Fruit fly (Drosophila melanogaster) whole organism, wandering third instar larva: ENCODE data around the gene CG15035.

ENCODE experiments used
- Abd-B ChIP-seq: fragments of >200 bp; optimal IDR thresholded peaks from 2 replicates; lab custom pipeline; 2017; ENCODE audit warnings: missing biosample characterization, missing genetic modification characterization
- CG32264 ChIP-seq: fragments of 200-800 bp; sonication (Bioruptor generic); optimal IDR thresholded peaks from 2 replicates; lab custom pipeline; 2016; ENCODE audit warnings: missing biosample characterization, missing genetic modification characterization
- CG9705 ChIP-seq: fragments of 200-800 bp; sonication (Bioruptor generic); optimal IDR thresholded peaks from 2 replicates; lab custom pipeline; 2018; ENCODE audit warnings: missing biosample characterization, mild to moderate bottlenecking, missing genetic modification characterization
- CrebA ChIP-seq: fragments of 200-800 bp; sonication (Bioruptor generic); optimal IDR thresholded peaks from 2 replicates; lab custom pipeline; 2016; ENCODE audit warnings: missing biosample characterization, mild to moderate bottlenecking, missing genetic modification characterization, borderline replicate concordance
- GATAd ChIP-seq: sonication (Bioruptor generic); optimal IDR thresholded peaks from 2 replicates; lab custom pipeline; 2016; ENCODE audit warnings: missing biosample characterization, missing genetic modification characterization
- HLH106 ChIP-seq: fragments of 200-800 bp; optimal IDR thresholded peaks from 3 replicates; lab custom pipeline; 2019; ENCODE audit warnings: missing biosample characterization, mild to moderate bottlenecking, missing genetic modification characterization, moderate library complexity
- Hnf4 ChIP-seq: fragments of 200-800 bp; sonication (Bioruptor generic); optimal IDR thresholded peaks from 2 replicates; lab custom pipeline; 2016; ENCODE audit warnings: missing biosample characterization, mild to moderate bottlenecking, missing genetic modification characterization
- Hr78 ChIP-seq: fragments of >200 bp; optimal IDR thresholded peaks from 2 replicates; lab custom pipeline; 2017; ENCODE audit warnings: missing biosample characterization, missing genetic modification characterization
- Hr83 ChIP-seq: fragments of 200-300 bp; sonication (Bioruptor generic); optimal IDR thresholded peaks from 2 replicates; lab custom pipeline; 2016; ENCODE audit warnings: missing biosample characterization, mild to moderate bottlenecking, missing genetic modification characterization, moderate library complexity; ENCODE audit not compliant: poor library complexity, severe bottlenecking
- Jra ChIP-seq: sonication (Bioruptor generic); optimal IDR thresholded peaks from 2 replicates; lab custom pipeline; 2016; ENCODE audit warnings: missing biosample characterization, missing genetic modification characterization
- Mio ChIP-seq: sonication (Bioruptor generic); optimal IDR thresholded peaks from 2 replicates; lab custom pipeline; 2016; ENCODE audit warnings: missing biosample characterization, missing genetic modification characterization
- Myc ChIP-seq: fragments of >200 bp; optimal IDR thresholded peaks from 2 replicates; lab custom pipeline; 2017
- OdsH ChIP-seq: fragments of 200-800 bp; sonication (Bioruptor generic); optimal IDR thresholded peaks from 2 replicates; lab custom pipeline; 2016; ENCODE audit warnings: missing biosample characterization, mild to moderate bottlenecking, missing genetic modification characterization
- Rel ChIP-seq, 2 experiments: fragments of 200-800 bp; sonication (Bioruptor generic) in 1 of 2; optimal IDR thresholded peaks; 2 replicates in 1 of 2; 3 replicates in 1 of 2; lab custom pipeline; 2016 to 2019; ENCODE audit warnings: mild to moderate bottlenecking in 2 of 2, missing biosample characterization in 2 of 2, missing genetic modification characterization in 2 of 2, moderate library complexity in 1 of 2
- Sp1 ChIP-seq: fragments of 200-800 bp; sonication (Bioruptor generic); optimal IDR thresholded peaks from 3 replicates; lab custom pipeline; 2019; ENCODE audit warnings: missing biosample characterization, mild to moderate bottlenecking, missing genetic modification characterization, moderate library complexity
- Vsx2 ChIP-seq: fragments of 200-300, 225-300 bp; sonication (Bioruptor generic); optimal IDR thresholded peaks from 2 replicates; lab custom pipeline; 2018; ENCODE audit warnings: missing biosample characterization, missing genetic modification characterization; ENCODE audit not compliant: partially characterized antibody
- brk ChIP-seq: fragments of 200-800 bp; sonication (Bioruptor generic); optimal IDR thresholded peaks from 2 replicates; lab custom pipeline; 2016; ENCODE audit warnings: missing biosample characterization, mild to moderate bottlenecking, missing genetic modification characterization
- dl ChIP-seq, 2 experiments: fragments of 175-275, 200-275 bp in 1 of 2; fragments of 200-275 bp in 1 of 2; sonication (Bioruptor generic); optimal IDR thresholded peaks; lab custom pipeline; 2018; ENCODE audit warnings: mild to moderate bottlenecking in 2 of 2, missing biosample characterization in 2 of 2, missing genetic modification characterization in 2 of 2, moderate library complexity in 2 of 2; ENCODE audit not compliant: partially characterized antibody in 2 of 2, insufficient read depth in 1 of 2
- dmrt93B ChIP-seq: fragments of 200-800 bp; sonication (Bioruptor generic); optimal IDR thresholded peaks from 2 replicates; lab custom pipeline; 2018; ENCODE audit warnings: missing biosample characterization, mild to moderate bottlenecking, missing genetic modification characterization
- dsf ChIP-seq: sonication (Bioruptor generic); optimal IDR thresholded peaks from 2 replicates; lab custom pipeline; 2016; ENCODE audit warnings: missing biosample characterization, missing genetic modification characterization, borderline replicate concordance
- ey ChIP-seq: fragments of 200-800 bp; sonication (Bioruptor generic); optimal IDR thresholded peaks from 2 replicates; lab custom pipeline; 2016; ENCODE audit warnings: missing biosample characterization, missing genetic modification characterization
- foxo ChIP-seq, 2 experiments: fragments of 200-800 bp; sonication (Bioruptor generic); optimal IDR thresholded peaks; 2 replicates in 1 of 2; 3 replicates in 1 of 2; lab custom pipeline; 2016 to 2017; ENCODE audit warnings: missing biosample characterization in 2 of 2, missing genetic modification characterization in 2 of 2
- fru ChIP-seq: fragments of 200-800 bp; sonication (Bioruptor generic); optimal IDR thresholded peaks from 3 replicates; lab custom pipeline; 2016; ENCODE audit warnings: missing biosample characterization, mild to moderate bottlenecking, missing genetic modification characterization
- h ChIP-seq: fragments of 200-800 bp; sonication (Bioruptor generic); optimal IDR thresholded peaks from 3 replicates; lab custom pipeline; 2016; ENCODE audit warnings: missing biosample characterization, mild to moderate bottlenecking, missing genetic modification characterization
- jim ChIP-seq: fragments of 175-275, 200-325 bp; sonication (Bioruptor generic); optimal IDR thresholded peaks from 2 replicates; lab custom pipeline; 2016; ENCODE audit warnings: missing biosample characterization, mild to moderate bottlenecking, missing genetic modification characterization
- lola ChIP-seq: fragments of >200 bp; optimal IDR thresholded peaks from 2 replicates; lab custom pipeline; 2017; ENCODE audit warnings: missing biosample characterization, missing genetic modification characterization
- psq ChIP-seq: fragments of 200-800 bp; sonication (Bioruptor generic); optimal IDR thresholded peaks from 3 replicates; lab custom pipeline; 2017; ENCODE audit warnings: missing biosample characterization, mild to moderate bottlenecking, missing genetic modification characterization, moderate library complexity
- rgr ChIP-seq: fragments of 200-800 bp; sonication (Bioruptor generic); optimal IDR thresholded peaks from 3 replicates; lab custom pipeline; 2016; ENCODE audit warnings: missing biosample characterization, mild to moderate bottlenecking, missing genetic modification characterization
- sv ChIP-seq: fragments of 200-800 bp; sonication (Bioruptor generic); optimal IDR thresholded peaks from 3 replicates; lab custom pipeline; 2016; ENCODE audit warnings: missing biosample characterization, missing genetic modification characterization
- tai ChIP-seq: sonication (Bioruptor generic); optimal IDR thresholded peaks from 2 replicates; lab custom pipeline; 2016; ENCODE audit warnings: missing biosample characterization, missing genetic modification characterization
- usp ChIP-seq: fragments of >200 bp; optimal IDR thresholded peaks from 2 replicates; lab custom pipeline; 2017; ENCODE audit warnings: missing biosample characterization, missing genetic modification characterization
- woc ChIP-seq: sonication (Bioruptor generic); optimal IDR thresholded peaks from 2 replicates; lab custom pipeline; 2016; ENCODE audit warnings: missing biosample characterization, mild to moderate bottlenecking, missing genetic modification characterization

The CG15035 gene

dm6 chrX:7406908-7407307 lies 3.9 kb upstream of the CG15035 start, which contains the start of gene CG32727:
Gene CG32727 (plus strand): TSS chrX:7407208.
- TF ChIP-seq dmrt93B (GFP tag; lab: Kevin White, UChicago), result no peak
- TF ChIP-seq usp (GFP tag; lab: Kevin White, UChicago), result no peak
- TF ChIP-seq Hr78 (GFP tag; lab: Kevin White, UChicago), result no peak
- TF ChIP-seq jim (GFP tag; lab: Kevin White, UChicago), result no peak
- TF ChIP-seq lola (GFP tag; lab: Kevin White, UChicago), result no peak
- TF ChIP-seq HLH106 (tag; lab: Kevin White, UChicago), result no peak
- no peak for TF ChIP-seq dl (GFP tag; optimal IDR thresholded peaks at IDR 0.05; lab: Kevin White, UChicago; ENCODE audit: insufficient read depth in 1 of 2, partially characterized antibody in 2 of 2)
- no peak for TF ChIP-seq Vsx2 (GFP tag; lab: Kevin White, UChicago)
- TF ChIP-seq Hnf4 (GFP tag; lab: Kevin White, UChicago), result no peak
- no peak for TF ChIP-seq h
- no peak for TF ChIP-seq OdsH (GFP tag; lab: Kevin White, UChicago)
- TF ChIP-seq rgr (GFP tag; lab: Kevin White, UChicago), result no peak
- no peak for TF ChIP-seq CrebA (GFP tag; lab: Kevin White, UChicago)
- TF ChIP-seq ey (GFP tag; lab: Kevin White, UChicago), result no peak
- TF ChIP-seq Rel (GFP tag; optimal IDR thresholded peaks at IDR 0.05; lab: Kevin White, UChicago), result no peak
- no peak for TF ChIP-seq Rel (tag; optimal IDR thresholded peaks at IDR 0.05; lab: Kevin White, UChicago)

dm6 chrX:7405697-7406096 lies 2.7 kb upstream of the CG15035 start, which contains the start of gene CG1677:
Gene CG1677 (minus strand): TSS chrX:7405797.
- TF ChIP-seq Myc (lab: Kevin White, UChicago), result no peak
- TF ChIP-seq usp (GFP tag; lab: Kevin White, UChicago), result no peak
- no peak for TF ChIP-seq sv (GFP tag; lab: Kevin White, UChicago)
- no peak for TF ChIP-seq Abd-B (GFP tag; lab: Kevin White, UChicago)
- TF ChIP-seq HLH106 (tag; lab: Kevin White, UChicago), result no peak
- no peak for TF ChIP-seq fru (GFP tag; lab: Kevin White, UChicago)
- TF ChIP-seq h, result no peak
- no peak for TF ChIP-seq Vsx2 (GFP tag; lab: Kevin White, UChicago)
- no peak for TF ChIP-seq woc (GFP tag; lab: Kevin White, UChicago)
- no peak for TF ChIP-seq Rel (GFP tag; optimal IDR thresholded peaks at IDR 0.05; lab: Kevin White, UChicago)
- TF ChIP-seq Rel (tag; optimal IDR thresholded peaks at IDR 0.05; lab: Kevin White, UChicago), result no peak
- no peak for TF ChIP-seq brk (GFP tag; lab: Kevin White, UChicago)
- TF ChIP-seq CrebA (GFP tag; lab: Kevin White, UChicago), result no peak
- TF ChIP-seq rgr (GFP tag; lab: Kevin White, UChicago), result no peak
- no peak for TF ChIP-seq Mio (GFP tag; lab: Kevin White, UChicago)
- no peak for TF ChIP-seq GATAd (GFP tag; lab: Kevin White, UChicago)
- no peak for TF ChIP-seq Hr83
- TF ChIP-seq dl (GFP tag; optimal IDR thresholded peaks at IDR 0.05; lab: Kevin White, UChicago; ENCODE audit: insufficient read depth in 1 of 2, partially characterized antibody in 2 of 2), result no peak
- no peak for TF ChIP-seq psq
- TF ChIP-seq Hr78 (GFP tag; lab: Kevin White, UChicago), result no peak

dm6 chrX:7382890-7383289 lies 20.1 kb downstream of the CG15035 start, which contains the start of gene CG42781:
Gene CG42781 (minus strand): TSS chrX:7382990.
- TF ChIP-seq Mio (GFP tag; lab: Kevin White, UChicago), result no peak
- TF ChIP-seq dmrt93B (GFP tag; lab: Kevin White, UChicago), result no peak
- TF ChIP-seq GATAd (GFP tag; lab: Kevin White, UChicago), result no peak
- no peak for TF ChIP-seq psq
- no peak for TF ChIP-seq Rel (GFP tag; optimal IDR thresholded peaks at IDR 0.05; lab: Kevin White, UChicago)
- no peak for TF ChIP-seq Rel (tag; optimal IDR thresholded peaks at IDR 0.05; lab: Kevin White, UChicago)
- TF ChIP-seq CrebA (GFP tag; lab: Kevin White, UChicago), result no peak
- no peak for TF ChIP-seq Jra (GFP tag; lab: Kevin White, UChicago)
- no peak for TF ChIP-seq woc (GFP tag; lab: Kevin White, UChicago)
- no peak for TF ChIP-seq dsf (GFP tag; lab: Kevin White, UChicago)
- no peak for TF ChIP-seq jim (GFP tag; lab: Kevin White, UChicago)
- no peak for TF ChIP-seq CG9705
- no peak for TF ChIP-seq h
- TF ChIP-seq Hnf4 (GFP tag; lab: Kevin White, UChicago), result no peak

dm6 chrX:7379569-7379968 lies 23.4 kb downstream of the CG15035 start:
- TF ChIP-seq brk (GFP tag; lab: Kevin White, UChicago), result no peak
- peak; percentile 25 for TF ChIP-seq ey (GFP tag; lab: Kevin White, UChicago)
- no peak for TF ChIP-seq dsf (GFP tag; lab: Kevin White, UChicago)
- no peak for TF ChIP-seq CG32264 (GFP tag; lab: Kevin White, UChicago)
- TF ChIP-seq Mio (GFP tag; lab: Kevin White, UChicago), result no peak
- TF ChIP-seq Rel (GFP tag; optimal IDR thresholded peaks at IDR 0.05; lab: Kevin White, UChicago), result no peak
- TF ChIP-seq Rel (tag; optimal IDR thresholded peaks at IDR 0.05; lab: Kevin White, UChicago), result no peak
- TF ChIP-seq h, result peak; percentile 18
- TF ChIP-seq jim (GFP tag; lab: Kevin White, UChicago), result no peak
- TF ChIP-seq dmrt93B (GFP tag; lab: Kevin White, UChicago), result peak; percentile 6
- TF ChIP-seq Sp1 (GFP tag; lab: Kevin White, UChicago), result peak; percentile 41
- no peak for TF ChIP-seq Hr78 (GFP tag; lab: Kevin White, UChicago)
- no peak for TF ChIP-seq woc (GFP tag; lab: Kevin White, UChicago)
- TF ChIP-seq dl (GFP tag; optimal IDR thresholded peaks at IDR 0.05; lab: Kevin White, UChicago; ENCODE audit: insufficient read depth in 1 of 2, partially characterized antibody in 2 of 2), result no peak
- no peak for TF ChIP-seq CrebA (GFP tag; lab: Kevin White, UChicago)
- TF ChIP-seq Vsx2 (GFP tag; lab: Kevin White, UChicago), result no peak
- TF ChIP-seq tai, result no peak
- TF ChIP-seq OdsH (GFP tag; lab: Kevin White, UChicago), result peak; percentile 12
- peak in 1 of 2 experiments; percentile 40 for TF ChIP-seq foxo (GFP tag; optimal IDR thresholded peaks at IDR 0.05; lab: Kevin White, UChicago)
- peak; percentile 43 for TF ChIP-seq HLH106 (tag; lab: Kevin White, UChicago)
- peak; percentile 38 for TF ChIP-seq fru (GFP tag; lab: Kevin White, UChicago)
